Fruit fly (Drosophila melanogaster) whole organism, embryonic: ENCODE data around the gene CG3040.

ENCODE experiments used
- BtbVII ChIP-seq: fragments of 200-800 bp; sonication (Bioruptor generic); optimal IDR thresholded peaks from 3 replicates; lab custom pipeline; 2017; ENCODE audit warnings: missing biosample characterization, mild to moderate bottlenecking, missing genetic modification characterization
- CG10147 ChIP-seq: fragments of 200-800 bp; sonication (Bioruptor generic); optimal IDR thresholded peaks from 2 replicates; lab custom pipeline; 2019; ENCODE audit warnings: missing biosample characterization, mild to moderate bottlenecking, missing genetic modification characterization, moderate library complexity
- CG11456 ChIP-seq: fragments of 200-800 bp; sonication (Bioruptor generic); IDR thresholded peaks from 3 replicates; pipeline ENCODE4 v1.3.6; 2022; ENCODE audit warnings: missing biosample characterization, missing genetic modification characterization
- CG11723 ChIP-seq: fragments of 200-800 bp; sonication (Bioruptor generic); optimal IDR thresholded peaks from 2 replicates; lab custom pipeline; 2017; ENCODE audit warnings: missing biosample characterization, mild to moderate bottlenecking, missing genetic modification characterization
- CG12299 ChIP-seq: fragments of 200-800 bp; sonication (Bioruptor generic); optimal IDR thresholded peaks from 2 replicates; lab custom pipeline; 2018; ENCODE audit warnings: missing biosample characterization, mild to moderate bottlenecking, missing genetic modification characterization
- CG14965 ChIP-seq: fragments of 200-800 bp; sonication (Bioruptor generic); optimal IDR thresholded peaks from 2 replicates; lab custom pipeline; 2016; ENCODE audit warnings: missing biosample characterization, missing genetic modification characterization, borderline replicate concordance
- CG15479 ChIP-seq: fragments of 200-800 bp; sonication (Bioruptor generic); optimal IDR thresholded peaks from 3 replicates; lab custom pipeline; 2019; ENCODE audit warnings: missing biosample characterization, mild to moderate bottlenecking, missing genetic modification characterization, moderate library complexity
- CG1647 ChIP-seq: fragments of 200-800 bp; sonication (Bioruptor generic); optimal IDR thresholded peaks from 3 replicates; lab custom pipeline; 2016; ENCODE audit warnings: missing biosample characterization, missing genetic modification characterization
- CG1832 ChIP-seq: fragments of 200-800 bp; sonication (Bioruptor generic); optimal IDR thresholded peaks from 2 replicates; lab custom pipeline; 2017; ENCODE audit warnings: missing biosample characterization, mild to moderate bottlenecking, missing genetic modification characterization, inconsistent platforms
- CG30403 ChIP-seq: fragments of 200-800 bp; sonication (Bioruptor generic); optimal IDR thresholded peaks from 3 replicates; lab custom pipeline; 2016; ENCODE audit warnings: missing biosample characterization, missing genetic modification characterization
- CG33213 ChIP-seq: fragments of 200-800 bp; sonication (Bioruptor generic); optimal IDR thresholded peaks from 3 replicates; lab custom pipeline; 2016; ENCODE audit warnings: missing biosample characterization, missing genetic modification characterization
- CG34422 ChIP-seq: fragments of 200-800 bp; sonication (Bioruptor generic); IDR thresholded peaks from 3 replicates; pipeline ENCODE4 v1.3.6; 2022; ENCODE audit warnings: missing biosample characterization, missing genetic modification characterization
- CG3847 ChIP-seq: fragments of 200-800 bp; sonication (Bioruptor generic); IDR thresholded peaks from 2 replicates; pipeline ENCODE4 v1.3.6; 2022; ENCODE audit warnings: missing biosample characterization, missing genetic modification characterization
- CG4424 ChIP-seq: fragments of 200-800 bp; sonication (Bioruptor generic); optimal IDR thresholded peaks from 3 replicates; lab custom pipeline; 2016; ENCODE audit warnings: missing biosample characterization, missing genetic modification characterization
- CG7271 ChIP-seq: fragments of 200-800 bp; sonication (Bioruptor generic); optimal IDR thresholded peaks from 2 replicates; lab custom pipeline; 2018; ENCODE audit warnings: missing biosample characterization, mild to moderate bottlenecking, missing genetic modification characterization, moderate library complexity
- CG7786 ChIP-seq: fragments of 200-800 bp; sonication (Bioruptor generic); optimal IDR thresholded peaks from 2 replicates; lab custom pipeline; 2016; ENCODE audit warnings: missing biosample characterization, missing genetic modification characterization
- CG7839 ChIP-seq: fragments of 200-800 bp; sonication (Bioruptor generic); optimal IDR thresholded peaks from 3 replicates; lab custom pipeline; 2018; ENCODE audit warnings: missing biosample characterization, mild to moderate bottlenecking, missing genetic modification characterization, moderate library complexity
- CG9215 ChIP-seq: fragments of 200-800 bp; sonication (Bioruptor generic); IDR thresholded peaks from 2 replicates; pipeline ENCODE4 v1.3.6; 2022; ENCODE audit warnings: missing biosample characterization, missing genetic modification characterization
- CG9609 ChIP-seq: fragments of 200-800 bp; sonication (Bioruptor generic); optimal IDR thresholded peaks from 3 replicates; lab custom pipeline; 2016; ENCODE audit warnings: missing biosample characterization, missing genetic modification characterization
- CG9817 ChIP-seq: fragments of 200-800 bp; sonication (Bioruptor generic); optimal IDR thresholded peaks from 2 replicates; lab custom pipeline; 2018; ENCODE audit warnings: missing biosample characterization, mild to moderate bottlenecking, missing genetic modification characterization, moderate library complexity
- CrebB ChIP-seq: fragments of 200-800 bp; sonication (Bioruptor generic); optimal IDR thresholded peaks from 3 replicates; lab custom pipeline; 2018; ENCODE audit warnings: missing biosample characterization, mild to moderate bottlenecking, missing genetic modification characterization
- E2f2 ChIP-seq: fragments of 200-800 bp; sonication (Bioruptor generic); IDR thresholded peaks from 2 replicates; pipeline ENCODE4 v1.3.6; 2022; ENCODE audit warnings: missing biosample characterization, missing genetic modification characterization
- Eip74EF ChIP-seq, 2 experiments: fragments of 200-800 bp in 1 of 2; fragments of >200 bp in 1 of 2; sonication (Bioruptor generic) in 1 of 2; optimal IDR thresholded peaks; 2 replicates each; lab custom pipeline; 2017 to 2019; ENCODE audit warnings: missing biosample characterization in 2 of 2, missing genetic modification characterization in 2 of 2, mild to moderate bottlenecking in 1 of 2, moderate library complexity in 1 of 2
- Ets65A ChIP-seq: fragments of 200-800 bp; sonication (Bioruptor generic); peaks from one replicate; lab custom pipeline; 2016; ENCODE audit warnings: missing biosample characterization, missing genetic modification characterization
- Fer3 ChIP-seq: fragments of 200-800 bp; sonication (Bioruptor generic); optimal IDR thresholded peaks from 2 replicates; lab custom pipeline; 2018; ENCODE audit warnings: missing biosample characterization, mild to moderate bottlenecking, missing genetic modification characterization, moderate library complexity
- HHEX ChIP-seq: fragments of 200-800 bp; sonication (Bioruptor generic); optimal IDR thresholded peaks from 3 replicates; lab custom pipeline; 2017; ENCODE audit warnings: missing biosample characterization, mild to moderate bottlenecking, missing genetic modification characterization, missing genetic modification reagents
- Lim3 ChIP-seq: fragments of 200-800 bp; sonication (Bioruptor generic); IDR thresholded peaks from 2 replicates; pipeline ENCODE4 v1.3.6; 2022; ENCODE audit warnings: missing biosample characterization, missing genetic modification characterization
- NC2β ChIP-seq: fragments of 200-800 bp; sonication (Bioruptor generic); optimal IDR thresholded peaks from 2 replicates; lab custom pipeline; 2016; ENCODE audit warnings: missing biosample characterization, missing genetic modification characterization
- PHDP ChIP-seq: fragments of 200-800 bp; sonication (Bioruptor generic); optimal IDR thresholded peaks from 3 replicates; lab custom pipeline; 2018; ENCODE audit warnings: missing biosample characterization, mild to moderate bottlenecking, missing genetic modification characterization, moderate library complexity
- Side ChIP-seq: fragments of 200-800 bp; sonication (Bioruptor generic); optimal IDR thresholded peaks from 2 replicates; lab custom pipeline; 2016; ENCODE audit warnings: missing biosample characterization, missing genetic modification characterization
- Trl ChIP-seq, 3 experiments: fragments of >200 bp in 2 of 3; fragments of 200-800 bp in 1 of 3; sonication (Bioruptor generic) in 1 of 3; optimal IDR thresholded peaks; 2 replicates in 1 of 3; 3 replicates in 2 of 3; lab custom pipeline; 2016 to 2017; ENCODE audit warnings: missing biosample characterization in 1 of 3, missing genetic modification characterization in 1 of 3
- chm ChIP-seq: fragments of 200-800 bp; sonication (Bioruptor generic); IDR thresholded peaks from 2 replicates; pipeline ENCODE4 v1.3.6; 2022; ENCODE audit warnings: missing biosample characterization, missing genetic modification characterization
- chn ChIP-seq: fragments of 200-800 bp; sonication (Bioruptor generic); optimal IDR thresholded peaks from 2 replicates; lab custom pipeline; 2016; ENCODE audit warnings: missing biosample characterization, missing genetic modification characterization
- emc ChIP-seq: fragments of 200-800 bp; sonication (Bioruptor generic); optimal IDR thresholded peaks from 2 replicates; lab custom pipeline; 2016; ENCODE audit warnings: missing biosample characterization, missing genetic modification characterization
- ems ChIP-seq: fragments of 200-800 bp; sonication (Bioruptor generic); optimal IDR thresholded peaks from 3 replicates; lab custom pipeline; 2016; ENCODE audit warnings: missing biosample characterization, missing genetic modification characterization
- en ChIP-seq: fragments of 200-800 bp; sonication (Bioruptor generic); optimal IDR thresholded peaks from 2 replicates; lab custom pipeline; 2016; ENCODE audit warnings: missing biosample characterization, missing genetic modification characterization
- fd96Cb ChIP-seq: fragments of 200-800 bp; sonication (Bioruptor generic); optimal IDR thresholded peaks from 2 replicates; lab custom pipeline; 2018; ENCODE audit warnings: missing biosample characterization, mild to moderate bottlenecking, missing genetic modification characterization, moderate library complexity
- gce ChIP-seq: fragments of 200-800 bp; sonication (Bioruptor generic); IDR thresholded peaks from 3 replicates; pipeline ENCODE4 v1.3.6; 2022; ENCODE audit warnings: missing biosample characterization, missing genetic modification characterization
- gfzf ChIP-seq: fragments of 200-800 bp; sonication (Bioruptor generic); optimal IDR thresholded peaks from 2 replicates; lab custom pipeline; 2016; ENCODE audit warnings: missing biosample characterization, mild to moderate bottlenecking, missing genetic modification characterization, moderate library complexity
- gro ChIP-seq: fragments of 200-800 bp; sonication (Bioruptor generic); optimal IDR thresholded peaks from 2 replicates; lab custom pipeline; 2016; ENCODE audit warnings: missing biosample characterization, missing genetic modification characterization
- hbn ChIP-seq: fragments of 200-800 bp; sonication (Bioruptor generic); IDR thresholded peaks from 2 replicates; pipeline ENCODE4 v1.3.6; 2022; ENCODE audit warnings: missing biosample characterization, missing genetic modification characterization; ENCODE audit not compliant: partially characterized antibody
- nau ChIP-seq: fragments of 200-800 bp; sonication (Bioruptor generic); optimal IDR thresholded peaks from 3 replicates; lab custom pipeline; 2017; ENCODE audit warnings: missing biosample characterization, mild to moderate bottlenecking, missing genetic modification characterization, missing genetic modification reagents
- nerfin-2 ChIP-seq: fragments of 200-800 bp; sonication (Bioruptor generic); IDR thresholded peaks from 2 replicates; pipeline ENCODE4 v1.3.6; 2022; ENCODE audit warnings: missing biosample characterization, missing genetic modification characterization; ENCODE audit not compliant: partially characterized antibody
- org-1 ChIP-seq: fragments of 200-800 bp; sonication (Bioruptor generic); optimal IDR thresholded peaks from 2 replicates; lab custom pipeline; 2017; ENCODE audit warnings: missing biosample characterization, missing genetic modification characterization
- seq ChIP-seq: fragments of 200-800 bp; sonication (Bioruptor generic); IDR thresholded peaks from 2 replicates; pipeline ENCODE4 v1.3.6; 2022; ENCODE audit warnings: missing biosample characterization, missing genetic modification characterization
- ssp ChIP-seq: fragments of 200-800 bp; sonication (Bioruptor generic); IDR thresholded peaks from 2 replicates; pipeline ENCODE4 v1.3.6; 2022; ENCODE audit warnings: missing biosample characterization, missing genetic modification characterization
- tio ChIP-seq: fragments of 200-800 bp; sonication (Bioruptor generic); optimal IDR thresholded peaks from 2 replicates; lab custom pipeline; 2017; ENCODE audit warnings: missing biosample characterization, missing genetic modification characterization, inconsistent platforms
- unc-4 ChIP-seq: fragments of 200-800 bp; sonication (Bioruptor generic); IDR thresholded peaks from 2 replicates; pipeline ENCODE4 v1.3.6; 2022; ENCODE audit warnings: missing biosample characterization, missing genetic modification characterization; ENCODE audit not compliant: partially characterized antibody
- yki ChIP-seq: fragments of >200 bp; optimal IDR thresholded peaks from 3 replicates; lab custom pipeline; 2018
- z ChIP-seq: fragments of 200-800 bp; sonication (Bioruptor generic); IDR thresholded peaks from 3 replicates; pipeline ENCODE4 v1.3.6; 2022; ENCODE audit warnings: missing biosample characterization, missing genetic modification characterization

The CG3040 gene

DNA sequence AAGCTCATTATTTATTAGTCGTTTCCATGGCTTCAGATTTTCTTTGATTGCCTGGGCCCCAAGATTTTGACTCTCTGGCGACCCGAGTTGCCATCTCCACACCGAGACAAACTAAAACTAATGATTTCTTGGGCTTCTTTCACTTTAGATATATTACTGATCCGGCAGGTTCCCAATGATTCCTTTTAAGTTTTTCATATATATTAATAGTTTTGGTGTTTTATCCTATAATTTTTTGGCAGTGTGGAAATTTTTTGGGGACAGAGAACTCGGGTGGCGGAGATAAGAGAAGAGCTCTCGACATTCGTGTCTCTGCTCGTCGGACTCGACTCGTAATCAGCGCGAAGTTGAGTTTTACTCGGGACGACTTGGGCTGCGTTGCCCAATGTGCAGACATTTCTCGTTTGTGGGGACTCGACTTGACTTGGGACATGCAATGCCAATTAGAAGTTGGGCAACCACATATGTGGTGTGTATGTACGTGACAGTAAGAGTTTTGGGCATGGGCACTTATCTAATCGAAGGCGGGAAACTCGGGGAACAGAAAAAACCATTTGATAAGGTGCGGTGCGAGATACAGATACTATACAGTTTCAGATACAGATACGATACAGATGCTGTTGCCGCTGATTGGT lies 28.1 kb upstream of the CG3040 start (continued):
- peak; percentile 44; the same call in 1 of the 2 replicates for TF ChIP-seq CG3847 (GFP tag; lab: Robert Waterston, UW)
- peak; percentile 70 for TF ChIP-seq CG7839 (tag; lab: Kevin White, UChicago)
- no peak for TF ChIP-seq hbn
- no peak for TF ChIP-seq NC2β (GFP tag; lab: Kevin White, UChicago)
- peak; percentile 45; the same call in 1 of the 2 replicates for TF ChIP-seq ssp (GFP tag; lab: Robert Waterston, UW)
- no peak for TF ChIP-seq CrebB (tag; lab: Kevin White, UChicago)
- TF ChIP-seq E2f2 = no peak
- peak; percentile 12 for TF ChIP-seq HHEX
- TF ChIP-seq BtbVII (GFP tag; lab: Kevin White, UChicago) = peak; percentile 9
- no peak for TF ChIP-seq gro (GFP tag; lab: Kevin White, UChicago)
- TF ChIP-seq CG10147 (GFP tag; lab: Kevin White, UChicago) = no peak
- TF ChIP-seq CG9215 = peak; percentile 41; the same call in 1 of the 2 replicates
- TF ChIP-seq Fer3 (tag; lab: Kevin White, UChicago) = peak; percentile 39
- no peak for TF ChIP-seq Side (GFP tag; lab: Kevin White, UChicago)
- TF ChIP-seq z (GFP tag; lab: Robert Waterston, UW) = peak; percentile 11; the same call in 1 of the 3 replicates
- TF ChIP-seq CG1647 = no peak
- no peak for TF ChIP-seq Eip74EF (GFP tag; optimal IDR thresholded peaks at IDR 0.05; lab: Kevin White, UChicago)
- no peak for TF ChIP-seq CG7271 (tag; lab: Kevin White, UChicago)
- TF ChIP-seq gce = no peak
- 0 out of 3 replicates have a peak, but pooled peaks have one; percentile 62 for TF ChIP-seq CG34422 (GFP tag; lab: Robert Waterston, UW)
- TF ChIP-seq CG33213 (GFP tag; lab: Kevin White, UChicago) = no peak
- TF ChIP-seq seq (GFP tag; lab: Robert Waterston, UW) = no peak
- no peak for TF ChIP-seq emc
- TF ChIP-seq en (GFP tag; lab: Kevin White, UChicago) = no peak
- no peak for TF ChIP-seq Lim3 (GFP tag; lab: Robert Waterston, UW)
- TF ChIP-seq org-1 (GFP tag; lab: Kevin White, UChicago) = peak; percentile 39
- TF ChIP-seq CG14965 = no peak
- TF ChIP-seq Trl (optimal IDR thresholded peaks at IDR 0.05; lab: Kevin White, UChicago) = no peak
- no peak for TF ChIP-seq Trl (GFP tag; optimal IDR thresholded peaks at IDR 0.05; lab: Kevin White, UChicago)
- TF ChIP-seq chn (GFP tag; lab: Kevin White, UChicago) = peak; percentile 49
- peak; percentile 34 for TF ChIP-seq ems (GFP tag; lab: Kevin White, UChicago)
- no peak for TF ChIP-seq CG1832 (GFP tag; lab: Kevin White, UChicago)
- TF ChIP-seq nerfin-2 (GFP tag; lab: Robert Waterston, UW) = no peak
- peak; percentile 23 for TF ChIP-seq PHDP (tag; lab: Kevin White, UChicago)
- TF ChIP-seq CG11456 = peak; percentile 63; the same call in 2 of the 3 replicates
- no peak for TF ChIP-seq yki (lab: Kevin White, UChicago)
- no peak for TF ChIP-seq CG11723 (GFP tag; lab: Kevin White, UChicago)
- no peak for TF ChIP-seq tio
- peak; percentile 33 for TF ChIP-seq CG9817 (tag; lab: Kevin White, UChicago)
- peak; percentile 42 for TF ChIP-seq CG15479 (GFP tag; lab: Kevin White, UChicago)
- TF ChIP-seq CG7786 (GFP tag; lab: Kevin White, UChicago) = peak; percentile 15
- TF ChIP-seq CG30403 = peak; percentile 53
- peak; percentile 38 for TF ChIP-seq chm (GFP tag; lab: Robert Waterston, UW)
- no peak for TF ChIP-seq gfzf (GFP tag; lab: Kevin White, UChicago)
- TF ChIP-seq fd96Cb (tag; lab: Kevin White, UChicago) = peak; percentile 40
- peak; percentile 48 for TF ChIP-seq CG4424 (GFP tag; lab: Kevin White, UChicago)
- TF ChIP-seq unc-4 (GFP tag; lab: Robert Waterston, UW) = no peak
- TF ChIP-seq Ets65A (GFP tag; lab: Kevin White, UChicago) = peak; percentile 7
- TF ChIP-seq CG12299 (tag; lab: Kevin White, UChicago) = peak; percentile 36
- no peak for TF ChIP-seq nau
- TF ChIP-seq CG9609 (GFP tag; lab: Kevin White, UChicago) = no peak
